Worm (Caenorhabditis elegans): ENCODE results near the gene pfd-5.

DNA sequence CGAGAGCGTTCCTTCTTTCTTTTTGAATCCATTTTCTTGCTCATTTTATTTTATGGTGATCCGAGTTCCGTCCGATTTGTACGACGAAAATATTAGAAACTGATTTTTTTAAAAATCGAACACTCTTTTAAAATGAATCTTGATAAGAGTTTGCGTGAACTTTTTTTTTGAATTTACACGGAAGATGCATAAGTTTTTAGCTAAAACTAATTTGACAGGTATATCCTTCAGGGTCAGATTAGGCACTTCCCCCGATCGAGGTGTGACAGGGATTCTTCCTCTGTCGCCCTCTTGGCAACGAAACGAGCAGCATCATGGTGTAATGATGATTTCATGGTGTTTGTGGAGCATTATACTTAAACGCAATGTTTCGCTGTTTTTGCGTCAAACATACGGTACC, 3.4 kb downstream of the pfd-5 start, which contains the start of gene F37C12.18:
- TF ChIP-seq mep-1 (tag; optimal IDR thresholded peaks at IDR 0.05) (no peak), unc-62 (GFP tag; optimal IDR thresholded peaks at IDR 0.05) (no peak)

Data from whole organism, mixed stage, embryonic.